Fruit fly (Drosophila melanogaster) whole organism, wandering third instar larva: ENCODE measurements around the gene CG10140.

Source experiments
- Abd-B ChIP-seq: fragments of >200 bp; optimal IDR thresholded peaks from 2 replicates; lab custom pipeline; 2017; ENCODE audit warnings: missing biosample characterization, missing genetic modification characterization
- CG32264 ChIP-seq: fragments of 200-800 bp; sonication (Bioruptor generic); optimal IDR thresholded peaks from 2 replicates; lab custom pipeline; 2016; ENCODE audit warnings: missing biosample characterization, missing genetic modification characterization
- CG9705 ChIP-seq: fragments of 200-800 bp; sonication (Bioruptor generic); optimal IDR thresholded peaks from 2 replicates; lab custom pipeline; 2018; ENCODE audit warnings: missing biosample characterization, mild to moderate bottlenecking, missing genetic modification characterization
- CrebA ChIP-seq: fragments of 200-800 bp; sonication (Bioruptor generic); optimal IDR thresholded peaks from 2 replicates; lab custom pipeline; 2016; ENCODE audit warnings: missing biosample characterization, mild to moderate bottlenecking, missing genetic modification characterization, borderline replicate concordance
- Dfd ChIP-seq: fragments of >200 bp; optimal IDR thresholded peaks from 2 replicates; lab custom pipeline; 2017; ENCODE audit warnings: missing biosample characterization, missing genetic modification characterization
- Dif ChIP-seq: fragments of 200-275, 200-300 bp; sonication (Bioruptor generic); optimal IDR thresholded peaks from 2 replicates; lab custom pipeline; 2018; ENCODE audit warnings: missing biosample characterization, missing genetic modification characterization; ENCODE audit not compliant: partially characterized antibody
- GATAd ChIP-seq: sonication (Bioruptor generic); optimal IDR thresholded peaks from 2 replicates; lab custom pipeline; 2016; ENCODE audit warnings: missing biosample characterization, missing genetic modification characterization
- HLH106 ChIP-seq: fragments of 200-800 bp; optimal IDR thresholded peaks from 3 replicates; lab custom pipeline; 2019; ENCODE audit warnings: missing biosample characterization, mild to moderate bottlenecking, missing genetic modification characterization, moderate library complexity
- Hnf4 ChIP-seq: fragments of 200-800 bp; sonication (Bioruptor generic); optimal IDR thresholded peaks from 2 replicates; lab custom pipeline; 2016; ENCODE audit warnings: missing biosample characterization, mild to moderate bottlenecking, missing genetic modification characterization
- Hr78 ChIP-seq: fragments of >200 bp; optimal IDR thresholded peaks from 2 replicates; lab custom pipeline; 2017; ENCODE audit warnings: missing biosample characterization, missing genetic modification characterization
- Hr83 ChIP-seq: fragments of 200-300 bp; sonication (Bioruptor generic); optimal IDR thresholded peaks from 2 replicates; lab custom pipeline; 2016; ENCODE audit warnings: missing biosample characterization, mild to moderate bottlenecking, missing genetic modification characterization, moderate library complexity; ENCODE audit not compliant: poor library complexity, severe bottlenecking
- Jra ChIP-seq: sonication (Bioruptor generic); optimal IDR thresholded peaks from 2 replicates; lab custom pipeline; 2016; ENCODE audit warnings: missing biosample characterization, missing genetic modification characterization
- Mio ChIP-seq: sonication (Bioruptor generic); optimal IDR thresholded peaks from 2 replicates; lab custom pipeline; 2016; ENCODE audit warnings: missing biosample characterization, missing genetic modification characterization
- Myc ChIP-seq: fragments of >200 bp; optimal IDR thresholded peaks from 2 replicates; lab custom pipeline; 2017
- N ChIP-seq: fragments of >200 bp; optimal IDR thresholded peaks from 2 replicates; lab custom pipeline; 2018; ENCODE audit warnings: missing biosample characterization, missing external identifiers, missing genetic modification characterization
- OdsH ChIP-seq: fragments of 200-800 bp; sonication (Bioruptor generic); optimal IDR thresholded peaks from 2 replicates; lab custom pipeline; 2016; ENCODE audit warnings: missing biosample characterization, mild to moderate bottlenecking, missing genetic modification characterization
- Rel ChIP-seq, 2 experiments: fragments of 200-800 bp; sonication (Bioruptor generic) in 1 of 2; optimal IDR thresholded peaks; 2 replicates in 1 of 2; 3 replicates in 1 of 2; lab custom pipeline; 2016 to 2019; ENCODE audit warnings: mild to moderate bottlenecking in 2 of 2, missing biosample characterization in 2 of 2, missing genetic modification characterization in 2 of 2, moderate library complexity in 1 of 2
- Sp1 ChIP-seq: fragments of 200-800 bp; sonication (Bioruptor generic); optimal IDR thresholded peaks from 3 replicates; lab custom pipeline; 2019; ENCODE audit warnings: missing biosample characterization, mild to moderate bottlenecking, missing genetic modification characterization, moderate library complexity
- Vsx2 ChIP-seq: fragments of 200-300, 225-300 bp; sonication (Bioruptor generic); optimal IDR thresholded peaks from 2 replicates; lab custom pipeline; 2018; ENCODE audit warnings: missing biosample characterization, missing genetic modification characterization; ENCODE audit not compliant: partially characterized antibody
- br ChIP-seq: fragments of 200-800 bp; sonication (Bioruptor generic); optimal IDR thresholded peaks from 2 replicates; lab custom pipeline; 2016; ENCODE audit warnings: missing biosample characterization, missing genetic modification characterization
- brk ChIP-seq: fragments of 200-800 bp; sonication (Bioruptor generic); optimal IDR thresholded peaks from 2 replicates; lab custom pipeline; 2016; ENCODE audit warnings: missing biosample characterization, mild to moderate bottlenecking, missing genetic modification characterization
- dl ChIP-seq, 2 experiments: fragments of 175-275, 200-275 bp in 1 of 2; fragments of 200-275 bp in 1 of 2; sonication (Bioruptor generic); optimal IDR thresholded peaks; lab custom pipeline; 2018; ENCODE audit warnings: mild to moderate bottlenecking in 2 of 2, missing biosample characterization in 2 of 2, missing genetic modification characterization in 2 of 2, moderate library complexity in 2 of 2; ENCODE audit not compliant: partially characterized antibody in 2 of 2, insufficient read depth in 1 of 2
- dmrt93B ChIP-seq: fragments of 200-800 bp; sonication (Bioruptor generic); optimal IDR thresholded peaks from 2 replicates; lab custom pipeline; 2018; ENCODE audit warnings: missing biosample characterization, mild to moderate bottlenecking, missing genetic modification characterization
- dsf ChIP-seq: sonication (Bioruptor generic); optimal IDR thresholded peaks from 2 replicates; lab custom pipeline; 2016; ENCODE audit warnings: missing biosample characterization, missing genetic modification characterization, borderline replicate concordance
- ey ChIP-seq: fragments of 200-800 bp; sonication (Bioruptor generic); optimal IDR thresholded peaks from 2 replicates; lab custom pipeline; 2016; ENCODE audit warnings: missing biosample characterization, missing genetic modification characterization
- foxo ChIP-seq, 2 experiments: fragments of 200-800 bp; sonication (Bioruptor generic); optimal IDR thresholded peaks; 2 replicates in 1 of 2; 3 replicates in 1 of 2; lab custom pipeline; 2016 to 2017; ENCODE audit warnings: missing biosample characterization in 2 of 2, missing genetic modification characterization in 2 of 2
- fru ChIP-seq: fragments of 200-800 bp; sonication (Bioruptor generic); optimal IDR thresholded peaks from 3 replicates; lab custom pipeline; 2016; ENCODE audit warnings: missing biosample characterization, mild to moderate bottlenecking, missing genetic modification characterization
- h ChIP-seq: fragments of 200-800 bp; sonication (Bioruptor generic); optimal IDR thresholded peaks from 3 replicates; lab custom pipeline; 2016; ENCODE audit warnings: missing biosample characterization, mild to moderate bottlenecking, missing genetic modification characterization
- jim ChIP-seq: fragments of 175-275, 200-325 bp; sonication (Bioruptor generic); optimal IDR thresholded peaks from 2 replicates; lab custom pipeline; 2016; ENCODE audit warnings: missing biosample characterization, mild to moderate bottlenecking, missing genetic modification characterization
- lola ChIP-seq: fragments of >200 bp; optimal IDR thresholded peaks from 2 replicates; lab custom pipeline; 2017; ENCODE audit warnings: missing biosample characterization, missing genetic modification characterization
- pan ChIP-seq: fragments of >200 bp; optimal IDR thresholded peaks from 2 replicates; lab custom pipeline; 2017
- psq ChIP-seq: fragments of 200-800 bp; sonication (Bioruptor generic); optimal IDR thresholded peaks from 3 replicates; lab custom pipeline; 2017; ENCODE audit warnings: missing biosample characterization, mild to moderate bottlenecking, missing genetic modification characterization, moderate library complexity
- rgr ChIP-seq: fragments of 200-800 bp; sonication (Bioruptor generic); optimal IDR thresholded peaks from 3 replicates; lab custom pipeline; 2016; ENCODE audit warnings: missing biosample characterization, mild to moderate bottlenecking, missing genetic modification characterization
- sage ChIP-seq: fragments of 200-800 bp; sonication (Bioruptor generic); optimal IDR thresholded peaks from 2 replicates; lab custom pipeline; 2016; ENCODE audit warnings: missing biosample characterization, mild to moderate bottlenecking, missing genetic modification characterization
- sv ChIP-seq: fragments of 200-800 bp; sonication (Bioruptor generic); optimal IDR thresholded peaks from 3 replicates; lab custom pipeline; 2016; ENCODE audit warnings: missing biosample characterization, missing genetic modification characterization
- tai ChIP-seq: sonication (Bioruptor generic); optimal IDR thresholded peaks from 2 replicates; lab custom pipeline; 2016; ENCODE audit warnings: missing biosample characterization, missing genetic modification characterization
- usp ChIP-seq: fragments of >200 bp; optimal IDR thresholded peaks from 2 replicates; lab custom pipeline; 2017; ENCODE audit warnings: missing biosample characterization, missing genetic modification characterization
- woc ChIP-seq: sonication (Bioruptor generic); optimal IDR thresholded peaks from 2 replicates; lab custom pipeline; 2016; ENCODE audit warnings: missing biosample characterization, mild to moderate bottlenecking, missing genetic modification characterization

Gene CG10140

DNA sequence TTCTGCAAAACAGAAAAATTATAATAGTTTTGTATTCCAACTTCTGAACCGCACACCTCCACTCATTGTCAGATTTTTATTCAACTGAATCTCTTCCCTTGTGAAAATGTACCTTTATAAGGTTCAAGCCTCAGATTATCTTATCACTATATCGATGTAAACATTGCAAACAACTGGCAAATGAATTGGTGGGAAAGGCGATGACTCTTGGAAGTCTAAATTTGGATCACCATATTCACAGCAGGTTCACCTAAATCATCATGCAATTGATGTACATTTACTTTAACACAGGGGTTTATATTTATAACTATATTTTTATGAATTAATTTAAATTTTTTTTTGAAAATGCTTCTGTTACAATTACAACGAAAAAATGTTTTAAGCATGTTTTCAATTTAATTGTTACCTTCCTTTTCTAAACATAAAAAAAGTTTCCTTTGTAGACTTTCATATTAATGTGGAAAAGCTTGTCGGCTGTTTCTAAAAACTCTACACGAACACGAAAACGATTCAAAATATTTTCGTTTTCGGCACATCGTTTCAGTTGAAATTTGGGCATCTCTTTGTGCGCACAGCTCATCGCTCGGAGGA lies at the start of gene CG10140, which contains the start of gene CG14109:
CG10140 (minus strand) TSS at position 101 of the 591 bp plus-strand sequence.
CG14109 (plus strand) TSS at position 541 of the 591 bp plus-strand sequence.
- TF ChIP-seq lola (GFP tag; lab: Kevin White, UChicago): no peak
- TF ChIP-seq fru (GFP tag; lab: Kevin White, UChicago): no peak
- TF ChIP-seq dsf (GFP tag; lab: Kevin White, UChicago): no peak
- TF ChIP-seq sage (GFP tag; lab: Kevin White, UChicago): no peak
- TF ChIP-seq N (GFP tag; lab: Kevin White, UChicago): no peak
- TF ChIP-seq Dif (GFP tag; lab: Kevin White, UChicago): no peak

DNA sequence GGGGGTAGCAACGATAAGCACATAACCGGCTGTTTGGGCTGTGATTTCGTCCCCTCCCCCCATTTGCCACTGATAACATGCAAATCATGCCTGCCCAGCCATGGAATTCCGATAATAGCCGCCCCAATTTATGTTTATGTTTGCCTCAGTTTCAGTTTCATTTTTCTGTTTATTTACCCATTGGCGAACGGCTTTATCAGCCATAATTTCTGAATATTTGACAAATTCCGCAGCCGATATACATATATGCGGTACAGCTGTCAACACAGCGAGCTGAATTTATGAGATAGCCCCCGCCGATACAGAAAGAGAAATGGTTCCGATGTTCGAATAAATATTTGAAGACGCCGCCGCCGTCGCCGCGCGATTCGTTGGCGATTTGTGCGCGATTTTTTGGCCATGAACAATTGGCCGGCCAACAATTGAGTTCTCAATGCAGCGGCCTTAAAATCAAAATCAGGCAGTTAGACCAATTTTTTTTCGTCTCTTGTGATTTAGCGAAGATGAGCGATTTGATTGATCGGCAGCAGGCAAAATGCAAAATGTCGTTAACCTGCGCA lies 49.0 kb upstream of the CG10140 start:
- TF ChIP-seq dl (GFP tag; optimal IDR thresholded peaks at IDR 0.05; lab: Kevin White, UChicago; ENCODE audit: insufficient read depth in 1 of 2, partially characterized antibody in 2 of 2): no peak
- TF ChIP-seq CG32264 (GFP tag; lab: Kevin White, UChicago): no peak
- TF ChIP-seq Dfd (GFP tag; lab: Kevin White, UChicago): no peak
- TF ChIP-seq Sp1: no peak
- no peak for TF ChIP-seq Hr83
- no peak for TF ChIP-seq foxo (GFP tag; optimal IDR thresholded peaks at IDR 0.05; lab: Kevin White, UChicago)
- TF ChIP-seq brk (GFP tag; lab: Kevin White, UChicago): no peak
- no peak for TF ChIP-seq Vsx2 (GFP tag; lab: Kevin White, UChicago)
- no peak for TF ChIP-seq psq (GFP tag; lab: Kevin White, UChicago)
- no peak for TF ChIP-seq CG9705 (GFP tag; lab: Kevin White, UChicago)
- TF ChIP-seq Myc (lab: Kevin White, UChicago): no peak
- no peak for TF ChIP-seq Dif (GFP tag; lab: Kevin White, UChicago)
- no peak for TF ChIP-seq Mio (GFP tag; lab: Kevin White, UChicago)
- no peak for TF ChIP-seq Abd-B (GFP tag; lab: Kevin White, UChicago)
- TF ChIP-seq h (GFP tag; lab: Kevin White, UChicago): no peak
- TF ChIP-seq usp (GFP tag; lab: Kevin White, UChicago): no peak
- TF ChIP-seq CrebA (GFP tag; lab: Kevin White, UChicago): no peak
- no peak for TF ChIP-seq lola (GFP tag; lab: Kevin White, UChicago)
- no peak for TF ChIP-seq GATAd (GFP tag; lab: Kevin White, UChicago)
- TF ChIP-seq Hnf4 (GFP tag; lab: Kevin White, UChicago): no peak

DNA sequence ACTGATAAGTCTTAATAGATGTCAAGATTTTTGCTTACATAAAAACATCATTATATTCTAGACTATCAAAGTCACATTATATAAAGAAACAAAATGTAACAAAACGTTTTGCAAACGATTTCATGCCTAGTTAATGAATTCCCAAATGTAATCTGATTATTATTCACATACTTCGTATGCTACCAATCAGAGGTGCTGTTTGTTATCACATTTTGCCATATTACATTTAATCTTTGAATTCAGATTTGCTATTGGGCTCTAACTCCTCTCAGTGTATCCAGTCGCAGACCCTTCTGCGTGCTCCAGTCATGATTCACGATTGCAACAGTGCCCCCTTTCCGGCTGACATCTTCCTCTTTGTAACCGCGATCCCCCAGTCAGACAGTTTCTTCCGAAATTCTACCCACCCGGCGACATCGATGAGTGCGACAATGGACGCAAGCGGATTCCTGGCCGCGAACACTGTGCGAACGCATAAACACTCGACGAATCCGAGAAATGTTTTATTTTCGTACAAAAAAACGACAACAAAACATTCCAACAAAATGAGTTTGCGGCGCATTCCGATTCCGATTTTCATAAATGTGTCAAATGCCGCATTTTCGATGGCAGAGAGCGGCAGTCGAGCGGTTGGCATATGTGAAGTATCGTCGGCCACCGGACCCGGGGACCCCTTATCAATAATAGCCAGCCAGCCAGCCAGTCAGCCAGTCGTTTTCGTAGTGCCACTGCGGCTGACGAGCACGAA lies 48.0 kb upstream of the CG10140 start:
- TF ChIP-seq Abd-B (GFP tag; lab: Kevin White, UChicago) (no peak), sage (GFP tag; lab: Kevin White, UChicago) (no peak), Rel (GFP tag; optimal IDR thresholded peaks at IDR 0.05; lab: Kevin White, UChicago) (no peak), Rel (tag; optimal IDR thresholded peaks at IDR 0.05; lab: Kevin White, UChicago) (peak; percentile 37), dmrt93B (peak; percentile 38), Hr83 (no peak), sv (GFP tag; lab: Kevin White, UChicago) (no peak), Vsx2 (GFP tag; lab: Kevin White, UChicago) (no peak), ey (peak; percentile 39), woc (GFP tag; lab: Kevin White, UChicago) (peak; percentile 71), HLH106 (tag; lab: Kevin White, UChicago) (peak; percentile 9), usp (GFP tag; lab: Kevin White, UChicago) (no peak), CG32264 (GFP tag; lab: Kevin White, UChicago) (no peak), dl (GFP tag; optimal IDR thresholded peaks at IDR 0.05; lab: Kevin White, UChicago; ENCODE audit: insufficient read depth in 1 of 2, partially characterized antibody in 2 of 2) (no peak), Dfd (GFP tag; lab: Kevin White, UChicago) (no peak), CG9705 (GFP tag; lab: Kevin White, UChicago) (no peak), CrebA (GFP tag; lab: Kevin White, UChicago) (no peak), N (GFP tag; lab: Kevin White, UChicago) (no peak), Myc (lab: Kevin White, UChicago) (no peak), Hnf4 (GFP tag; lab: Kevin White, UChicago) (no peak), brk (GFP tag; lab: Kevin White, UChicago) (no peak), h (GFP tag; lab: Kevin White, UChicago) (no peak), fru (GFP tag; lab: Kevin White, UChicago) (peak; percentile 35), OdsH (GFP tag; lab: Kevin White, UChicago) (peak; percentile 30), jim (no peak), dsf (GFP tag; lab: Kevin White, UChicago) (no peak), Hr78 (no peak), Jra (GFP tag; lab: Kevin White, UChicago) (peak; percentile 34), Mio (GFP tag; lab: Kevin White, UChicago) (peak; percentile 10), br (GFP tag; lab: Kevin White, UChicago) (peak; percentile 48), tai (no peak), lola (GFP tag; lab: Kevin White, UChicago) (no peak), Dif (GFP tag; lab: Kevin White, UChicago) (peak; percentile 8), pan (lab: Kevin White, UChicago) (no peak), psq (GFP tag; lab: Kevin White, UChicago) (peak; percentile 3), GATAd (GFP tag; lab: Kevin White, UChicago) (no peak), rgr (GFP tag; lab: Kevin White, UChicago) (peak; percentile 38)
